Worm (Caenorhabditis elegans) whole organism, L4 larva: ENCODE results near the gene irld-55.

Experiments
- D1046.2 ChIP-seq: fragments of 200-800 bp; sonication (Bioruptor generic); IDR thresholded peaks from 2 replicates; pipeline ENCODE4 v1.3.6; 2022; ENCODE audit warnings: missing genetic modification characterization, missing compliant biosample characterization
- F10B5.3 ChIP-seq: sonication (generic microtip); optimal IDR thresholded peaks from 2 replicates; lab custom pipeline; 2016; ENCODE audit warnings: mild to moderate bottlenecking, missing genetic modification characterization, missing compliant biosample characterization
- F26F4.8 ChIP-seq: fragments of 200-800 bp; sonication (Bioruptor generic); conservative IDR thresholded peaks from 2 replicates; pipeline ENCODE4 v1.3.6; 2022; ENCODE audit warnings: missing genetic modification characterization, missing compliant biosample characterization
- R02D3.7 ChIP-seq: fragments of 150-350 bp; sonication (generic microtip); optimal IDR thresholded peaks from 3 replicates; lab custom pipeline; 2014; ENCODE audit warnings: missing biosample characterization, missing genetic modification characterization
- T20F7.1 ChIP-seq: fragments of 200-800 bp; sonication (Bioruptor generic); optimal IDR thresholded peaks from 2 replicates; lab custom pipeline; 2018; ENCODE audit warnings: mild to moderate bottlenecking, missing genetic modification characterization, missing compliant biosample characterization
- T26A8.4 ChIP-seq: fragments of 200-800 bp; sonication (Bioruptor generic); IDR thresholded peaks from 2 replicates; pipeline ENCODE4 v1.3.6; 2022; ENCODE audit warnings: missing genetic modification characterization, missing compliant biosample characterization
- Y105C5A.15 ChIP-seq: fragments of 200-800 bp; sonication (Bioruptor generic); IDR thresholded peaks from 2 replicates; pipeline ENCODE4 v1.3.6; 2022; ENCODE audit warnings: missing genetic modification characterization, missing compliant biosample characterization
- Y5F2A.4 ChIP-seq: fragments of 200-800 bp; sonication (Bioruptor generic); optimal IDR thresholded peaks from 2 replicates; lab custom pipeline; 2018; ENCODE audit warnings: mild to moderate bottlenecking, missing genetic modification characterization, missing compliant biosample characterization
- ZK337.2 ChIP-seq: fragments of 200-800 bp; sonication (Bioruptor generic); IDR thresholded peaks from 2 replicates; pipeline ENCODE4 v1.3.6; 2022; ENCODE audit warnings: missing genetic modification reagents, missing genetic modification characterization, missing compliant biosample characterization
- aha-1 ChIP-seq: fragments of 150-350 bp; peaks from one replicate; lab custom pipeline; 2014; ENCODE audit warnings: missing biosample characterization, missing genetic modification characterization
- ama-1 ChIP-seq: fragments of 150-350 bp; optimal IDR thresholded peaks from 2 replicates; lab custom pipeline; 2014; ENCODE audit warnings: inconsistent platforms, mixed read lengths
- arid-1 ChIP-seq: fragments of 200-800 bp; sonication (Bioruptor generic); conservative IDR thresholded peaks from 2 replicates; pipeline ENCODE4 v1.3.6; 2022; ENCODE audit warnings: missing genetic modification reagents, missing genetic modification characterization, missing compliant biosample characterization
- attf-4 ChIP-seq: sonication (generic microtip); optimal IDR thresholded peaks from 3 replicates; lab custom pipeline; 2017; ENCODE audit warnings: missing biosample characterization, missing genetic modification characterization
- ceh-28 ChIP-seq: fragments of 150-350 bp; optimal IDR thresholded peaks from 2 replicates; lab custom pipeline; 2014; ENCODE audit warnings: missing biosample characterization, missing genetic modification reagents, missing genetic modification characterization
- ctbp-1 ChIP-seq: fragments of 200-800 bp; sonication (Bioruptor generic); IDR thresholded peaks from 2 replicates; pipeline ENCODE4 v1.3.6; 2022; ENCODE audit warnings: missing genetic modification reagents, missing genetic modification characterization, missing compliant biosample characterization
- dpl-1 ChIP-seq: fragments of 150-350 bp; optimal IDR thresholded peaks from 2 replicates; lab custom pipeline; 2014; ENCODE audit warnings: missing biosample characterization, missing genetic modification reagents, missing genetic modification characterization
- egl-43 ChIP-seq: fragments of 200-800 bp; sonication (Bioruptor generic); IDR thresholded peaks from 2 replicates; pipeline ENCODE4 v1.3.6; 2022; ENCODE audit warnings: missing genetic modification reagents, missing genetic modification characterization, missing compliant biosample characterization
- fkh-10 ChIP-seq: fragments of 150-350 bp; optimal IDR thresholded peaks from 2 replicates; lab custom pipeline; 2014; ENCODE audit warnings: missing biosample characterization, missing genetic modification reagents, missing genetic modification characterization
- hlh-30 ChIP-seq: sonication (generic microtip); optimal IDR thresholded peaks from 2 replicates; lab custom pipeline; 2017; ENCODE audit warnings: antibody characterized with exemption, mild to moderate bottlenecking, missing genetic modification characterization, missing compliant biosample characterization; ENCODE audit not compliant: insufficient read depth
- hmg-1.1 ChIP-seq: fragments of 200-800 bp; sonication (Bioruptor generic); IDR thresholded peaks from 2 replicates; pipeline ENCODE4 v1.3.6; 2022; ENCODE audit warnings: missing genetic modification reagents, missing genetic modification characterization, missing compliant biosample characterization
- jun-1 ChIP-seq: fragments of 150-350 bp; optimal IDR thresholded peaks from 2 replicates; lab custom pipeline; 2014; ENCODE audit warnings: missing biosample characterization, missing genetic modification reagents, missing genetic modification characterization
- lin-1 ChIP-seq: fragments of 200-800 bp; sonication (Bioruptor generic); IDR thresholded peaks from 2 replicates; pipeline ENCODE4 v1.3.6; 2022; ENCODE audit warnings: missing genetic modification reagents, missing genetic modification characterization, missing compliant biosample characterization
- lin-13 ChIP-seq: fragments of 150-350 bp; optimal IDR thresholded peaks from 2 replicates; lab custom pipeline; 2014; ENCODE audit warnings: missing biosample characterization, missing genetic modification reagents, missing genetic modification characterization
- lin-39 ChIP-seq: fragments of 150-350 bp; optimal IDR thresholded peaks from 2 replicates; lab custom pipeline; 2014; ENCODE audit warnings: missing biosample characterization, missing genetic modification reagents, missing genetic modification characterization
- lsy-2 ChIP-seq, 2 experiments: fragments of 150-350 bp in 1 of 2; sonication (generic microtip) in 1 of 2; optimal IDR thresholded peaks; 2 replicates each; lab custom pipeline; 2014 to 2017; ENCODE audit warnings: missing biosample characterization in 2 of 2, missing genetic modification characterization in 2 of 2
- madf-5 ChIP-seq, 2 experiments: fragments of 200-800 bp; sonication (Bioruptor generic); IDR thresholded peaks; 2 replicates each; pipeline ENCODE4 v1.3.6; 2022; ENCODE audit warnings: missing compliant biosample characterization in 2 of 2, missing genetic modification characterization in 2 of 2
- madf-9 ChIP-seq: fragments of 200-800 bp; sonication (Bioruptor generic); conservative IDR thresholded peaks from 2 replicates; pipeline ENCODE4 v1.3.6; 2022; ENCODE audit warnings: missing genetic modification reagents, missing genetic modification characterization, missing compliant biosample characterization
- mdl-1 ChIP-seq, 2 experiments: fragments of 150-350 bp in 1 of 2; sonication (generic microtip) in 1 of 2; optimal IDR thresholded peaks; 2 replicates each; lab custom pipeline; 2014 to 2017; ENCODE audit warnings: missing biosample characterization in 2 of 2, missing genetic modification characterization in 2 of 2
- mdt-29 ChIP-seq: fragments of 200-800 bp; sonication (Bioruptor generic); IDR thresholded peaks from 2 replicates; pipeline ENCODE4 v1.3.6; 2022; ENCODE audit warnings: missing genetic modification reagents, missing genetic modification characterization, missing compliant biosample characterization
- mep-1 ChIP-seq: fragments of 150-350 bp; sonication (generic microtip); optimal IDR thresholded peaks from 3 replicates; lab custom pipeline; 2014; ENCODE audit warnings: missing biosample characterization, missing genetic modification characterization
- mes-2 ChIP-seq: sonication (generic microtip); optimal IDR thresholded peaks from 2 replicates; lab custom pipeline; 2016; ENCODE audit warnings: missing genotype, mild to moderate bottlenecking, missing genetic modification characterization, missing compliant biosample characterization; ENCODE audit not compliant: poor library complexity, severe bottlenecking
- mxl-2 ChIP-seq: fragments of 200-800 bp; sonication (Bioruptor generic); conservative IDR thresholded peaks from 2 replicates; pipeline ENCODE4 v1.3.6; 2022; ENCODE audit warnings: missing genetic modification reagents, missing genetic modification characterization, missing compliant biosample characterization
- nhr-10 ChIP-seq: fragments of 150-350 bp; optimal IDR thresholded peaks from 2 replicates; lab custom pipeline; 2014; ENCODE audit warnings: missing biosample characterization, missing genetic modification characterization
- nhr-102 ChIP-seq: sonication (generic microtip); optimal IDR thresholded peaks from 2 replicates; lab custom pipeline; 2016; ENCODE audit warnings: mild to moderate bottlenecking, missing genetic modification characterization, moderate library complexity, missing compliant biosample characterization
- nhr-111 ChIP-seq: fragments of 200-800 bp; sonication (Bioruptor generic); optimal IDR thresholded peaks from 2 replicates; lab custom pipeline; 2018; ENCODE audit warnings: mild to moderate bottlenecking, missing genetic modification characterization, missing compliant biosample characterization
- nhr-237 ChIP-seq: sonication (generic microtip); optimal IDR thresholded peaks from 2 replicates; lab custom pipeline; 2017; ENCODE audit warnings: missing biosample characterization, missing genetic modification characterization
- nhr-25 ChIP-seq: sonication (generic microtip); optimal IDR thresholded peaks from 2 replicates; lab custom pipeline; 2017; ENCODE audit warnings: missing genetic modification characterization, mild to moderate bottlenecking, missing compliant biosample characterization, antibody characterized with exemption, moderate library complexity, borderline replicate concordance; ENCODE audit not compliant: insufficient read depth
- nhr-42 ChIP-seq: fragments of 200-800 bp; sonication (Bioruptor generic); IDR thresholded peaks from 2 replicates; pipeline ENCODE4 v1.3.6; 2022; ENCODE audit warnings: missing genetic modification characterization, missing compliant biosample characterization
- pha-4 ChIP-seq, 2 experiments: fragments of 150-350 bp in 1 of 2; fragments of 200-800 bp in 1 of 2; sonication (Bioruptor generic) in 1 of 2; IDR thresholded peaks in 1 of 2; optimal IDR thresholded peaks in 1 of 2; 2 replicates each; pipeline versions ENCODE4 v1.3.6 to Lab custom; 2014 to 2022; ENCODE audit warnings: missing genetic modification characterization in 2 of 2, missing genetic modification reagents in 2 of 2, missing biosample characterization in 1 of 2, missing compliant biosample characterization in 1 of 2
- saeg-2 ChIP-seq: fragments of 200-800 bp; sonication (Bioruptor generic); IDR thresholded peaks from 2 replicates; pipeline ENCODE4 v1.3.6; 2022; ENCODE audit warnings: missing genetic modification reagents, missing genetic modification characterization, missing compliant biosample characterization
- sdz-12 ChIP-seq: fragments of 200-800 bp; sonication (Bioruptor generic); optimal IDR thresholded peaks from 2 replicates; lab custom pipeline; 2018; ENCODE audit warnings: mild to moderate bottlenecking, missing genetic modification characterization, missing compliant biosample characterization
- set-16 ChIP-seq: fragments of 200-800 bp; sonication (Bioruptor generic); IDR thresholded peaks from 2 replicates; pipeline ENCODE4 v1.3.6; 2022; ENCODE audit warnings: missing genetic modification reagents, missing genetic modification characterization, missing compliant biosample characterization
- snpc-1.2 ChIP-seq: fragments of 200-800 bp; sonication (Bioruptor generic); IDR thresholded peaks from 2 replicates; pipeline ENCODE4 v1.3.6; 2022; ENCODE audit warnings: missing genetic modification reagents, missing genetic modification characterization, missing compliant biosample characterization
- snpc-4 ChIP-seq: fragments of 150-350 bp; optimal IDR thresholded peaks from 2 replicates; lab custom pipeline; 2014; ENCODE audit warnings: missing biosample characterization, missing genetic modification characterization
- unc-130 ChIP-seq: sonication (generic microtip); optimal IDR thresholded peaks from 2 replicates; lab custom pipeline; 2016; ENCODE audit warnings: missing genetic modification reagents, missing genetic modification characterization, missing compliant biosample characterization
- vab-7 ChIP-seq: fragments of 200-800 bp; sonication (Bioruptor generic); IDR thresholded peaks from 2 replicates; pipeline ENCODE4 v1.3.6; 2022; ENCODE audit warnings: missing genetic modification reagents, missing genetic modification characterization, missing compliant biosample characterization
- zag-1 ChIP-seq: fragments of 150-350 bp; optimal IDR thresholded peaks from 2 replicates; lab custom pipeline; 2014; ENCODE audit warnings: missing biosample characterization, missing genetic modification characterization
- zfp-2 ChIP-seq: sonication (generic microtip); optimal IDR thresholded peaks from 2 replicates; lab custom pipeline; 2016; ENCODE audit warnings: mild to moderate bottlenecking, missing genetic modification characterization, missing compliant biosample characterization
- zip-11 ChIP-seq: fragments of 200-800 bp; sonication (Bioruptor generic); IDR thresholded peaks from 2 replicates; pipeline ENCODE4 v1.3.6; 2022; ENCODE audit warnings: missing genetic modification characterization, missing compliant biosample characterization
- zip-2 ChIP-seq: fragments of 150-350 bp; optimal IDR thresholded peaks from 2 replicates; lab custom pipeline; 2014; ENCODE audit warnings: missing biosample characterization, missing genetic modification characterization
- ztf-7 ChIP-seq: fragments of 150-350 bp; optimal IDR thresholded peaks from 2 replicates; lab custom pipeline; 2014; ENCODE audit warnings: missing biosample characterization, missing genetic modification characterization

The irld-55 gene

ce11 chrIV:14070992-14071289, 50.9 kb downstream of the irld-55 start (continued):
- TF ChIP-seq F26F4.8 (GFP tag; lab: Robert Waterston, UW) (no peak), set-16 (GFP tag; lab: Robert Waterston, UW) (no peak), lin-39 (tag; lab: Kevin White, UChicago) (no peak), hmg-1.1 (GFP tag; lab: Robert Waterston, UW) (peak; percentile 70), snpc-4 (no peak), saeg-2 (no peak), T26A8.4 (GFP tag; lab: Robert Waterston, UW) (0 out of 2 replicates have a peak, but pooled peaks have one; percentile 27), D1046.2 (GFP tag; lab: Robert Waterston, UW) (no peak), nhr-25 (tag; lab: Kevin White, UChicago) (peak; percentile 70), madf-5 (GFP tag; IDR thresholded peaks at IDR 0.05; lab: Robert Waterston, UW) (no peak), dpl-1 (peak; percentile 76), mep-1 (tag; lab: Kevin White, UChicago) (peak; percentile 89), mes-2 (tag; lab: Kevin White, UChicago) (peak; percentile 84), nhr-237 (tag; lab: Kevin White, UChicago) (no peak), aha-1 (tag; lab: Kevin White, UChicago) (peak; percentile 98), ctbp-1 (0 out of 2 replicates have a peak, but pooled peaks have one; percentile 29), egl-43 (GFP tag; lab: Robert Waterston, UW) (no peak), snpc-1.2 (peak; percentile 96), Y5F2A.4 (GFP tag; lab: Kevin White, UChicago) (no peak), vab-7 (GFP tag; lab: Robert Waterston, UW) (0 out of 2 replicates have a peak, but pooled peaks have one; percentile 3), nhr-42 (GFP tag; lab: Robert Waterston, UW) (no peak), Y105C5A.15 (GFP tag; lab: Robert Waterston, UW) (no peak), T20F7.1 (GFP tag; lab: Kevin White, UChicago) (no peak), zag-1 (tag; lab: Kevin White, UChicago) (peak; percentile 22), pha-4 (GFP tag; IDR thresholded peaks at IDR 0.05; lab: Robert Waterston, UW) (peak; percentile 49; the same call in 1 of the 2 replicates), pha-4 (tag; optimal IDR thresholded peaks at IDR 0.05; lab: Kevin White, UChicago) (no peak), nhr-102 (peak; percentile 44), zip-11 (GFP tag; lab: Robert Waterston, UW) (no peak), zfp-2 (no peak), lin-1 (no peak), zip-2 (no peak), sdz-12 (GFP tag; lab: Kevin White, UChicago) (no peak), ztf-7 (peak; percentile 80), nhr-111 (GFP tag; lab: Kevin White, UChicago) (no peak), attf-4 (tag; lab: Kevin White, UChicago) (no peak), jun-1 (tag; lab: Kevin White, UChicago) (peak; percentile 53), lsy-2 (tag; optimal IDR thresholded peaks at IDR 0.05; lab: Kevin White, UChicago) (peak; percentile 19 to 90), madf-9 (GFP tag; lab: Robert Waterston, UW) (peak; percentile 53; the same call in 1 of the 2 replicates), mdl-1 (tag; optimal IDR thresholded peaks at IDR 0.05; lab: Kevin White, UChicago) (peak in 1 of 2 experiments; percentile 41), fkh-10 (peak; percentile 44), mxl-2 (no peak), nhr-10 (no peak), hlh-30 (tag; lab: Kevin White, UChicago) (peak; percentile 66), ceh-28 (tag; lab: Kevin White, UChicago) (no peak), lin-13 (GFP tag; lab: Kevin White, UChicago) (peak; percentile 76), ZK337.2 (no peak), mdt-29 (GFP tag; lab: Robert Waterston, UW) (no peak; the same call in 1 of the 2 replicates), ama-1 (peak; percentile 93), arid-1 (GFP tag; lab: Robert Waterston, UW) (0 out of 2 replicates have a peak, but pooled peaks have one; percentile 26), unc-130 (GFP tag; lab: Kevin White, UChicago) (peak; percentile 79), R02D3.7 (tag; lab: Kevin White, UChicago) (no peak), F10B5.3 (no peak)
